Fruit fly (Drosophila melanogaster) whole organism, embryonic: ENCODE data around the gene Mkk4.

Experiments used
- ATbp ChIP-seq: fragments of 200-800 bp; sonication (Bioruptor generic); optimal IDR thresholded peaks from 2 replicates; lab custom pipeline; 2017; ENCODE audit warnings: missing biosample characterization, mild to moderate bottlenecking, missing genetic modification characterization, missing genetic modification reagents
- Asciz ChIP-seq: fragments of 200-800 bp; sonication (Bioruptor generic); optimal IDR thresholded peaks from 2 replicates; lab custom pipeline; 2017; ENCODE audit warnings: missing biosample characterization, mild to moderate bottlenecking, missing genetic modification characterization, missing genetic modification reagents
- Atf-2 ChIP-seq: fragments of 200-800 bp; sonication (Bioruptor generic); optimal IDR thresholded peaks from 2 replicates; lab custom pipeline; 2016; ENCODE audit warnings: missing biosample characterization, missing genetic modification characterization
- C15 ChIP-seq: fragments of 200-800 bp; sonication (Bioruptor generic); IDR thresholded peaks from 3 replicates; pipeline ENCODE4 v1.3.6; 2022; ENCODE audit warnings: missing biosample characterization, missing genetic modification characterization
- CG10321 ChIP-seq: fragments of 200-800 bp; sonication (Bioruptor generic); IDR thresholded peaks from 2 replicates; pipeline ENCODE4 v1.3.6; 2022; ENCODE audit warnings: missing biosample characterization, missing genetic modification characterization
- CG11560 ChIP-seq: fragments of 200-800 bp; sonication (Bioruptor generic); IDR thresholded peaks from 3 replicates; pipeline ENCODE4 v1.3.6; 2022; ENCODE audit warnings: missing biosample characterization, missing genetic modification characterization
- CG11695 ChIP-seq: fragments of 200-800 bp; sonication (Bioruptor generic); IDR thresholded peaks from 3 replicates; pipeline ENCODE4 v1.3.6; 2022; ENCODE audit warnings: missing biosample characterization, missing genetic modification characterization
- CG12769 ChIP-seq: fragments of 200-800 bp; sonication (Bioruptor generic); optimal IDR thresholded peaks from 2 replicates; lab custom pipeline; 2019; ENCODE audit warnings: missing biosample characterization, mild to moderate bottlenecking, missing genetic modification characterization, moderate library complexity
- CG13123 ChIP-seq: fragments of 200-800 bp; sonication (Bioruptor generic); optimal IDR thresholded peaks from 2 replicates; lab custom pipeline; 2016; ENCODE audit warnings: missing biosample characterization, missing genetic modification characterization
- CG17359 ChIP-seq: fragments of 200-800 bp; sonication (Bioruptor generic); optimal IDR thresholded peaks from 3 replicates; lab custom pipeline; 2018; ENCODE audit warnings: missing biosample characterization, mild to moderate bottlenecking, missing genetic modification characterization, moderate library complexity
- CG17361 ChIP-seq: fragments of 200-800 bp; sonication (Bioruptor generic); IDR thresholded peaks from 3 replicates; pipeline ENCODE4 v1.3.6; 2022; ENCODE audit warnings: missing biosample characterization, missing genetic modification characterization
- CG17612 ChIP-seq: fragments of 200-800 bp; sonication (Bioruptor generic); IDR thresholded peaks from 2 replicates; pipeline ENCODE4 v1.3.6; 2022; ENCODE audit warnings: missing biosample characterization, missing genetic modification characterization
- CG18262 ChIP-seq: fragments of 200-800 bp; optimal IDR thresholded peaks from 3 replicates; lab custom pipeline; 2019; ENCODE audit warnings: missing biosample characterization, mild to moderate bottlenecking, missing genetic modification characterization, moderate library complexity
- CG18599 ChIP-seq: fragments of 200-800 bp; sonication (Bioruptor generic); optimal IDR thresholded peaks from 3 replicates; lab custom pipeline; 2017; ENCODE audit warnings: missing biosample characterization, missing genetic modification characterization, mild to moderate bottlenecking, moderate library complexity, missing genetic modification reagents
- CG2875 ChIP-seq: fragments of 200-800 bp; sonication (Bioruptor generic); optimal IDR thresholded peaks from 2 replicates; lab custom pipeline; 2017; ENCODE audit warnings: missing biosample characterization, mild to moderate bottlenecking, missing genetic modification characterization, missing genetic modification reagents
- CG2889 ChIP-seq: fragments of 200-800 bp; sonication (Bioruptor generic); IDR thresholded peaks from 3 replicates; pipeline ENCODE4 v1.3.6; 2022; ENCODE audit warnings: missing biosample characterization, missing genetic modification characterization
- CG4328 ChIP-seq: fragments of 200-800 bp; sonication (Bioruptor generic); optimal IDR thresholded peaks from 3 replicates; lab custom pipeline; 2017; ENCODE audit warnings: missing biosample characterization, missing genetic modification reagents, missing genetic modification characterization
- CG4820 ChIP-seq: fragments of 200-800 bp; sonication (Bioruptor generic); optimal IDR thresholded peaks from 3 replicates; lab custom pipeline; 2016; ENCODE audit warnings: missing biosample characterization, missing genetic modification characterization
- CG7928 ChIP-seq: fragments of 200-800 bp; sonication (Bioruptor generic); optimal IDR thresholded peaks from 2 replicates; lab custom pipeline; 2017; ENCODE audit warnings: missing biosample characterization, mild to moderate bottlenecking, missing genetic modification characterization
- CG8359 ChIP-seq: fragments of 200-800 bp; sonication (Bioruptor generic); optimal IDR thresholded peaks from 2 replicates; lab custom pipeline; 2017; ENCODE audit warnings: missing biosample characterization, mild to moderate bottlenecking, missing genetic modification characterization, borderline replicate concordance
- CrebB ChIP-seq: fragments of 200-800 bp; sonication (Bioruptor generic); optimal IDR thresholded peaks from 3 replicates; lab custom pipeline; 2018; ENCODE audit warnings: missing biosample characterization, mild to moderate bottlenecking, missing genetic modification characterization
- Dek ChIP-seq: fragments of 200-800 bp; sonication (Bioruptor generic); optimal IDR thresholded peaks from 3 replicates; lab custom pipeline; 2019; ENCODE audit warnings: missing biosample characterization, mild to moderate bottlenecking, missing genetic modification characterization, moderate library complexity
- Ets65A ChIP-seq: fragments of 200-800 bp; sonication (Bioruptor generic); peaks from one replicate; lab custom pipeline; 2016; ENCODE audit warnings: missing biosample characterization, missing genetic modification characterization
- Hr39 ChIP-seq: fragments of >200 bp; optimal IDR thresholded peaks from 2 replicates; lab custom pipeline; 2017
- Lim3 ChIP-seq: fragments of 200-800 bp; sonication (Bioruptor generic); IDR thresholded peaks from 2 replicates; pipeline ENCODE4 v1.3.6; 2022; ENCODE audit warnings: missing biosample characterization, missing genetic modification characterization
- MTF-1 ChIP-seq: fragments of 200-800 bp; sonication (Bioruptor generic); optimal IDR thresholded peaks from 2 replicates; lab custom pipeline; 2018; ENCODE audit warnings: missing biosample characterization, mild to moderate bottlenecking, missing genetic modification characterization, borderline replicate concordance
- Mrtf ChIP-seq: fragments of 200-800 bp; sonication (Bioruptor generic); IDR thresholded peaks from 3 replicates; pipeline ENCODE4 v1.3.6; 2022; ENCODE audit warnings: missing biosample characterization, missing genetic modification characterization
- Vsx1 ChIP-seq: fragments of 200-800 bp; sonication (Bioruptor generic); optimal IDR thresholded peaks from 2 replicates; lab custom pipeline; 2017; ENCODE audit warnings: missing biosample characterization, mild to moderate bottlenecking, missing genetic modification characterization, missing genetic modification reagents
- bab2 ChIP-seq: fragments of 200-800 bp; sonication (Bioruptor generic); optimal IDR thresholded peaks from 2 replicates; lab custom pipeline; 2016; ENCODE audit warnings: missing biosample characterization, missing genetic modification characterization
- bcd ChIP-seq: fragments of 200-800 bp; sonication (Bioruptor generic); optimal IDR thresholded peaks from 2 replicates; lab custom pipeline; 2017; ENCODE audit warnings: missing biosample characterization, mild to moderate bottlenecking, missing genetic modification characterization
- chinmo ChIP-seq: fragments of 200-800 bp; sonication (Bioruptor generic); IDR thresholded peaks from 4 replicates; pipeline ENCODE4 v1.3.6; 2022; ENCODE audit warnings: missing biosample characterization, missing genetic modification characterization; ENCODE audit not compliant: partially characterized antibody
- dmrt11E ChIP-seq: fragments of 200-800 bp; sonication (Bioruptor generic); optimal IDR thresholded peaks from 3 replicates; lab custom pipeline; 2018; ENCODE audit warnings: missing biosample characterization, mild to moderate bottlenecking, missing genetic modification characterization, moderate library complexity
- dysf ChIP-seq: fragments of 200-800 bp; sonication (Bioruptor generic); IDR thresholded peaks from 3 replicates; pipeline ENCODE4 v1.3.6; 2022; ENCODE audit warnings: missing biosample characterization, missing genetic modification characterization
- gt ChIP-seq: fragments of 200-800 bp; sonication (Bioruptor generic); IDR thresholded peaks from 2 replicates; pipeline ENCODE4 v1.3.6; 2022; ENCODE audit warnings: missing biosample characterization, missing genetic modification characterization
- jigr1 ChIP-seq: fragments of 200-800 bp; sonication (Bioruptor generic); IDR thresholded peaks from 3 replicates; pipeline ENCODE4 v1.3.6; 2022; ENCODE audit warnings: missing biosample characterization, missing genetic modification characterization
- nerfin-1 ChIP-seq: fragments of 200-800 bp; sonication (Bioruptor generic); optimal IDR thresholded peaks from 3 replicates; lab custom pipeline; 2019; ENCODE audit warnings: missing biosample characterization, mild to moderate bottlenecking, missing genetic modification characterization, moderate library complexity
- p53 ChIP-seq: fragments of 200-800 bp; sonication (Bioruptor generic); optimal IDR thresholded peaks from 2 replicates; lab custom pipeline; 2016; ENCODE audit warnings: missing biosample characterization, missing genetic modification characterization
- pb ChIP-seq: fragments of 200-800 bp; sonication (Bioruptor generic); optimal IDR thresholded peaks from 3 replicates; lab custom pipeline; 2016; ENCODE audit warnings: missing biosample characterization, missing genetic modification characterization
- ranshi ChIP-seq: fragments of 200-800 bp; sonication (Bioruptor generic); IDR thresholded peaks from 2 replicates; pipeline ENCODE4 v1.3.6; 2022; ENCODE audit warnings: missing biosample characterization, missing genetic modification characterization
- repo ChIP-seq: fragments of 200-800 bp; sonication (Bioruptor generic); optimal IDR thresholded peaks from 2 replicates; lab custom pipeline; 2016; ENCODE audit warnings: missing biosample characterization, missing genetic modification characterization
- salm ChIP-seq: fragments of 200-800 bp; sonication (Bioruptor generic); optimal IDR thresholded peaks from 2 replicates; lab custom pipeline; 2018; ENCODE audit warnings: missing biosample characterization, mild to moderate bottlenecking, missing genetic modification characterization
- sd ChIP-seq: fragments of 200-800 bp; sonication (Bioruptor generic); optimal IDR thresholded peaks from 3 replicates; lab custom pipeline; 2018; ENCODE audit warnings: missing biosample characterization, mild to moderate bottlenecking, missing genetic modification characterization, moderate library complexity
- sim ChIP-seq: fragments of 200-800 bp; sonication (Bioruptor generic); IDR thresholded peaks from 2 replicates; pipeline ENCODE4 v1.3.6; 2022; ENCODE audit warnings: missing biosample characterization, missing genetic modification characterization
- sqz ChIP-seq: fragments of 200-800 bp; sonication (Bioruptor generic); optimal IDR thresholded peaks from 3 replicates; lab custom pipeline; 2018; ENCODE audit warnings: missing biosample characterization, mild to moderate bottlenecking, missing genetic modification characterization
- sr ChIP-seq: fragments of 200-800 bp; sonication (Bioruptor generic); IDR thresholded peaks from 3 replicates; pipeline ENCODE4 v1.3.6; 2022; ENCODE audit warnings: missing biosample characterization, missing genetic modification characterization
- unpg ChIP-seq: fragments of 200-800 bp; sonication (Bioruptor generic); optimal IDR thresholded peaks from 3 replicates; lab custom pipeline; 2018; ENCODE audit warnings: missing biosample characterization, mild to moderate bottlenecking, missing genetic modification characterization, moderate library complexity
- wdn ChIP-seq: fragments of 200-800 bp; sonication (Bioruptor generic); IDR thresholded peaks from 2 replicates; pipeline ENCODE4 v1.3.6; 2022; ENCODE audit warnings: missing biosample characterization, missing genetic modification characterization
- zen ChIP-seq: fragments of 200-800 bp; sonication (Bioruptor generic); optimal IDR thresholded peaks from 3 replicates; lab custom pipeline; 2018; ENCODE audit warnings: missing biosample characterization, mild to moderate bottlenecking, missing genetic modification characterization, moderate library complexity

Gene Mkk4

dm6 chr3R:8669900-8670528 is 19.4 kb upstream of the Mkk4 start (continued):
- TF ChIP-seq ranshi (GFP tag; lab: Robert Waterston, UW) (no peak), CG11695 (GFP tag; lab: Robert Waterston, UW) (no peak), dysf (GFP tag; lab: Robert Waterston, UW) (no peak), bcd (GFP tag; lab: Kevin White, UChicago) (no peak), wdn (GFP tag; lab: Robert Waterston, UW) (no peak), salm (tag; lab: Kevin White, UChicago) (no peak), jigr1 (GFP tag; lab: Robert Waterston, UW) (no peak), CG13123 (GFP tag; lab: Kevin White, UChicago) (no peak), MTF-1 (GFP tag; lab: Kevin White, UChicago) (peak; percentile 17), nerfin-1 (tag; lab: Kevin White, UChicago) (no peak), repo (GFP tag; lab: Kevin White, UChicago) (no peak), CG4328 (peak; percentile 41), CG12769 (peak; percentile 29), CG2875 (peak; percentile 8)

- TF ChIP-seq CG18599 (GFP tag; lab: Kevin White, UChicago) (peak; percentile 99), Asciz (GFP tag; lab: Kevin White, UChicago) (peak; percentile 97), Atf-2 (peak; percentile 95), sd (tag; lab: Kevin White, UChicago) (peak; percentile 92), Lim3 (peak; percentile 84; the same call in 1 of the 2 replicates), CG10321 (peak; percentile 94), CG4820 (GFP tag; lab: Kevin White, UChicago) (peak; percentile 97), CrebB (tag; lab: Kevin White, UChicago) (peak; percentile 98), CG8359 (GFP tag; lab: Kevin White, UChicago) (peak; percentile 92), gt (GFP tag; lab: Robert Waterston, UW) (peak; percentile 91), pb (peak; percentile 92), Dek (tag; lab: Kevin White, UChicago) (peak; percentile 98), Vsx1 (GFP tag; lab: Kevin White, UChicago) (peak; percentile 96), Hr39 (lab: Kevin White, UChicago) (no peak), sim (GFP tag; lab: Robert Waterston, UW) (peak; percentile 96), Ets65A (GFP tag; lab: Kevin White, UChicago) (peak; percentile 99), Mrtf (GFP tag; lab: Robert Waterston, UW) (peak; percentile 93), unpg (peak; percentile 99), sr (GFP tag; lab: Robert Waterston, UW) (peak; percentile 89), CG2889 (peak; percentile 88), CG7928 (GFP tag; lab: Kevin White, UChicago) (peak; percentile 81), CG17612 (GFP tag; lab: Robert Waterston, UW) (peak; percentile 90), CG11560 (peak; percentile 84), bab2 (GFP tag; lab: Kevin White, UChicago) (peak; percentile 97), zen (tag; lab: Kevin White, UChicago) (peak; percentile 96), ranshi (GFP tag; lab: Robert Waterston, UW) (peak; percentile 96), p53 (GFP tag; lab: Kevin White, UChicago) (peak; percentile 91), CG17359 (tag; lab: Kevin White, UChicago) (peak; percentile 98), sqz (GFP tag; lab: Kevin White, UChicago) (peak; percentile 95), ATbp (GFP tag; lab: Kevin White, UChicago) (peak; percentile 99), C15 (peak; percentile 94), chinmo (GFP tag; lab: Robert Waterston, UW) (0 out of 4 replicates have a peak, but pooled peaks have one; percentile 77), CG18262 (tag; lab: Kevin White, UChicago) (peak; percentile 99), dmrt11E (tag; lab: Kevin White, UChicago) (peak; percentile 98), CG17361 (peak; percentile 93)
These were observed 18.6 kb upstream of the Mkk4 start for dm6 chr3R:8669029-8669707.
